Fruit fly (Drosophila melanogaster) whole organism, adult: ENCODE results near the gene CG42637.

Experiments
- CG11617 ChIP-seq: fragments of 200-800 bp; sonication (Bioruptor generic); optimal IDR thresholded peaks from 2 replicates; lab custom pipeline; 2017; ENCODE audit warnings: mild to moderate bottlenecking, missing biosample characterization, missing genetic modification reagents, missing genetic modification characterization
- CG12768 ChIP-seq: fragments of 200-800 bp; sonication (Bioruptor generic); optimal IDR thresholded peaks from 2 replicates; lab custom pipeline; 2017; ENCODE audit warnings: missing biosample characterization, missing genetic modification characterization, mild to moderate bottlenecking, moderate library complexity, missing genetic modification reagents
- CG14711 ChIP-seq: fragments of 200-800 bp; sonication (Bioruptor generic); optimal IDR thresholded peaks from 2 replicates; lab custom pipeline; 2018; ENCODE audit warnings: missing biosample characterization, mild to moderate bottlenecking, missing genetic modification characterization, moderate library complexity
- CG1620 ChIP-seq: fragments of 200-800 bp; sonication (Bioruptor generic); optimal IDR thresholded peaks from 2 replicates; lab custom pipeline; 2016; ENCODE audit warnings: missing biosample characterization, missing genetic modification characterization
- CG33017 ChIP-seq: fragments of 200-800 bp; sonication (Bioruptor generic); optimal IDR thresholded peaks from 2 replicates; lab custom pipeline; 2018; ENCODE audit warnings: missing biosample characterization, mild to moderate bottlenecking, missing genetic modification characterization, moderate library complexity
- CG5204 ChIP-seq: fragments of 200-800 bp; sonication (Bioruptor generic); optimal IDR thresholded peaks from 2 replicates; lab custom pipeline; 2016; ENCODE audit warnings: missing biosample characterization, missing genetic modification characterization
- CG7045 ChIP-seq: fragments of 200-800 bp; sonication (Bioruptor generic); optimal IDR thresholded peaks from 2 replicates; lab custom pipeline; 2017; ENCODE audit warnings: missing biosample characterization, mild to moderate bottlenecking, missing genetic modification characterization
- CG7101 ChIP-seq: fragments of 200-800 bp; sonication (Bioruptor generic); optimal IDR thresholded peaks from 2 replicates; lab custom pipeline; 2018; ENCODE audit warnings: missing biosample characterization, mild to moderate bottlenecking, missing genetic modification characterization, moderate library complexity
- Clk ChIP-seq: fragments of 200-800 bp; sonication (Bioruptor generic); optimal IDR thresholded peaks from 2 replicates; lab custom pipeline; 2017; ENCODE audit warnings: missing biosample characterization, missing genetic modification characterization
- Crg-1 ChIP-seq: fragments of 200-800 bp; sonication (Bioruptor generic); optimal IDR thresholded peaks from 2 replicates; lab custom pipeline; 2016; ENCODE audit warnings: missing biosample characterization, missing genetic modification characterization
- Hr96 ChIP-seq: fragments of 200-800 bp; sonication (Bioruptor generic); optimal IDR thresholded peaks from 2 replicates; lab custom pipeline; 2016; ENCODE audit warnings: missing biosample characterization, missing genetic modification characterization
- Mnt ChIP-seq: fragments of 200-800 bp; sonication (Bioruptor generic); optimal IDR thresholded peaks from 2 replicates; lab custom pipeline; 2016; ENCODE audit warnings: missing biosample characterization, mild to moderate bottlenecking, missing genetic modification characterization
- bab1 ChIP-seq: fragments of 200-800 bp; sonication (Bioruptor generic); optimal IDR thresholded peaks from 3 replicates; lab custom pipeline; 2019; ENCODE audit warnings: missing biosample characterization, mild to moderate bottlenecking, missing genetic modification characterization, moderate library complexity
- cic ChIP-seq: fragments of 200-800 bp; sonication (Bioruptor generic); optimal IDR thresholded peaks from 2 replicates; lab custom pipeline; 2017; ENCODE audit warnings: missing biosample characterization, mild to moderate bottlenecking, missing genetic modification characterization, moderate library complexity
- cnc ChIP-seq, 2 experiments: fragments of >200 bp; optimal IDR thresholded peaks; 2 replicates each; lab custom pipeline; 2017
- kay ChIP-seq: fragments of 200-800 bp; sonication (Bioruptor generic); peaks from one replicate; lab custom pipeline; 2016; ENCODE audit warnings: missing biosample characterization, missing genetic modification characterization, borderline replicate concordance
- ovo ChIP-seq: fragments of 200-800 bp; sonication (Bioruptor generic); optimal IDR thresholded peaks from 2 replicates; lab custom pipeline; 2016; ENCODE audit warnings: missing biosample characterization, missing genetic modification characterization
- pad ChIP-seq: fragments of 200-800 bp; sonication (Bioruptor generic); optimal IDR thresholded peaks from 3 replicates; lab custom pipeline; 2017; ENCODE audit warnings: missing biosample characterization, missing genetic modification characterization, mild to moderate bottlenecking, moderate library complexity, missing genetic modification reagents
- tj ChIP-seq: fragments of 200-800 bp; sonication (Bioruptor generic); optimal IDR thresholded peaks from 3 replicates; lab custom pipeline; 2017; ENCODE audit warnings: missing biosample characterization, mild to moderate bottlenecking, missing genetic modification characterization, moderate library complexity
- toe ChIP-seq: fragments of 200-800 bp; sonication (Bioruptor generic); optimal IDR thresholded peaks from 2 replicates; lab custom pipeline; 2016; ENCODE audit warnings: missing biosample characterization, missing genetic modification characterization

Gene CG42637

DNA sequence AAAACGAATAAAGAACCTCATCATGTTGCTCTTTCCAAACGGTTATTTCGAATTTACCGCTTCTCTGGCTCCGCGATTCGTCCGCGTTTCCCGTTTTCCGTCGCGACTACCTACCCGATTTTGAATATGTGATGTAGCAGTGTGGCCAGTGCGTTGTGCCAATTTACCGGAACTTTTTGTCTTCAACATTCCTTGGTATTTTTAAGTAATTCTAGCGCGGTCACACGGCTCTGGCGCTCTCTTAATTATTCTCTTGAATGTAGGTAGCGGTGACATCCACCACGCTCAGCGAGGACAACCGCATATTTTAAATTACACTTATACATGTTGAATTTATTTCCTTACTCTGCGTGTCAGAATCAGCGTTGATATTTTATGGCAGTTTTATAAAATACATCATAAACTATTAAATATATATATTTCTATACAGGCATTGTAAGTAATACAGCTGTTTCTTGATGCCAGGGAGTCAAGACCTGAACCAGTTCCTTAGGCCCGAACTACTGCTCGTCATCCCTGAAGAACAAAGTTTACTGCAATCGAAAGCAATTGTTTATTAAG lies at the start of gene CG42637, which contains the start of the genes Gyc76C and SREBP:
TSS of gene CG42637 (minus strand) at position 132 of the 561 bp plus-strand sequence.
TSS of gene Gyc76C (minus strand) at position 132 of the 561 bp plus-strand sequence.
TSS of gene SREBP (plus strand) at position 498 of the 561 bp plus-strand sequence.
- TF ChIP-seq CG14711 (tag; lab: Kevin White, UChicago) (no peak), bab1 (GFP tag; lab: Kevin White, UChicago) (peak; percentile 31), tj (peak; percentile 42), kay (GFP tag; lab: Kevin White, UChicago) (peak; percentile 90), ovo (GFP tag; lab: Kevin White, UChicago) (peak; percentile 81)

DNA sequence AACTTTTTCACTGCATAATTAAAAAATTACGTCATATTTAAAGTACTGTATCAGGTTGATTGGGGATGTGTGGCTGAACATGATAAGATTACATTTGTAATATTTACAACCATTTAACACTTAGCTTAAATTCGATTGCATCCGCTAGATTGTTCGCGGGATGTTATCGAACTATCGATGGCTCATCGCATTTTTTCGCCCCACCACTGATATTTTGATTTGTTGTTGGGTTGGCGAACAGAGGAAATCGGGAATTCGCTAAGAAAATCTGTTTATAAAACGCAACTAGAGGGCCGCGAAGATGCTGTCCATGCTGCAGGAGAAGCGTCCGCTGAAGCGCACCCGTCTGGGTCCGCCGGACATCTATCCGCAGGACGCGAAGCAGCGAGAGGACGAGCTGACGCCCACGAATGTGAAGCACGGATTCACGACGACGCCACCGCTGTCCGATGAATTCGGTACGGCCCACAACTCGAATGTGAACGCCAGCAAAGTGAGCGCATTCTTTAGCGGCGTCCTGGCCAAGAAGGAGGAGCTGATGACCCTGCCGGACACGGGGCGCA lies 43.1 kb upstream of the CG42637 start, which contains the start of gene kto:
TSS of gene kto (plus strand) at position 240 of the 563 bp plus-strand sequence.
- TF ChIP-seq bab1 (GFP tag; lab: Kevin White, UChicago) (peak; percentile 35), cic (GFP tag; lab: Kevin White, UChicago) (peak; percentile 3), toe (GFP tag; lab: Kevin White, UChicago) (no peak)

DNA sequence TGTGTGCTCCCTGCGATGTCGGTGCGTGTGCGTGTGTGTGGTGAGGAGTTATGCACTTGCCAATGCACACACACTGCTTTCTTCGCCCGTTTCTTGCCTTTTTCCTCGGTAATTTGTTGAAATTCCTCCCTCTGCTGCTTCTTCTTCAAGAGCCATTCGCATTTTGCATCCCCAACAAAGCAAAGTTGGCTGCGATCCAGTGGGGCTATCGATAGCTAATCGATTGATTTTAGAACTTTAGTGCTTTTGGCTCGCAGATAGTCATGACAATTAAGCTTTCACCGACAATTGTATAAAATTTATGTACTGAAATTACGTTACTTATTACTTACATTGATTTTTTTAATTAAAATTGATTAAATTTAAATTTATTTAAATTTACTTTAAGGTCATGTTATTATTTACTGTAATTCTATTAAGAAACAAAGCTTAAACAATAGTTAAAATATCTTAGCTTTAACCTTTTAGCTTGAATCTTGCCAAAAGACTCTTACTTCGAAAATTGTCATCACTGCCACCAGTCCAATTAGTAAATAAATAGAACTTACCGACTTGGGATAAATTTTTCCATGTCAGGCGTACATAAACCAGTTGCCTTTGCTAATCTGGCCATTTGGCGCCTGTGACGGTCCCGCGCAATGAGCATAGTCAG lies 40.9 kb upstream of the CG42637 start, which contains the start of the genes trc and CG32221:
TSS of gene trc (minus strand) at position 162 of the 652 bp plus-strand sequence.
TSS of gene CG32221 (plus strand) at position 528 of the 652 bp plus-strand sequence.
- no peak for TF ChIP-seq cnc (optimal IDR thresholded peaks at IDR 0.05; lab: Kevin White, UChicago)
- TF ChIP-seq tj: peak; percentile 21
- peak; percentile 41 for TF ChIP-seq CG14711 (tag; lab: Kevin White, UChicago)
- no peak for TF ChIP-seq kay (GFP tag; lab: Kevin White, UChicago)
- TF ChIP-seq toe (GFP tag; lab: Kevin White, UChicago): no peak
- peak; percentile 38 for TF ChIP-seq CG33017 (tag; lab: Kevin White, UChicago)
- TF ChIP-seq Mnt: peak; percentile 63
- no peak for TF ChIP-seq cic (GFP tag; lab: Kevin White, UChicago)
- peak; percentile 66 for TF ChIP-seq bab1 (GFP tag; lab: Kevin White, UChicago)
- TF ChIP-seq CG1620 (GFP tag; lab: Kevin White, UChicago): peak; percentile 61
- no peak for TF ChIP-seq Crg-1
- peak; percentile 75 for TF ChIP-seq CG7101 (tag; lab: Kevin White, UChicago)
- TF ChIP-seq CG11617 (GFP tag; lab: Kevin White, UChicago): peak; percentile 34
- peak; percentile 53 for TF ChIP-seq ovo (GFP tag; lab: Kevin White, UChicago)
- TF ChIP-seq pad: peak; percentile 59

DNA sequence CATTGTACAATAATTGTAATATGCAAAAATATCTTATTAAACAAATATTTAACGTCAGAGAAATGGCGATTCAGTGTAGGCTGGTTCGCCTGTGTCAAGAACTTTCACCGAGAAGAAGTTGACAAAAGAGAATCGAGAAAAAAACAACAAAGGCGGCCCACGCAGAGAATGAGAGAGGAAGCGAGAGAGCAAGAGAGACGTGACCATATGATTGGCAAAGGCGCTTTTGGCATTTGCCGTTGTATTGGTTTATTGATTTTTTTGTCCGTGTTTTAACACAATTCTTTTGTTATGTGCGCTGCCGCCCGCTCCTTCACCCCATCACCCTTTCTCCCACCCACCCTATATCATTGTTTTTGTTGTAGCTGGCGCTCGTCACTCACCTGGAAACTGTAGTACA lies 39.9 kb upstream of the CG42637 start:
- peak; percentile 17 for TF ChIP-seq CG12768 (GFP tag; lab: Kevin White, UChicago)
- TF ChIP-seq ovo (GFP tag; lab: Kevin White, UChicago): no peak
- peak; percentile 10 for TF ChIP-seq bab1 (GFP tag; lab: Kevin White, UChicago)

- no peak for TF ChIP-seq toe (GFP tag; lab: Kevin White, UChicago)
- no peak for TF ChIP-seq Hr96 (GFP tag; lab: Kevin White, UChicago)
- TF ChIP-seq ovo (GFP tag; lab: Kevin White, UChicago): no peak
- no peak for TF ChIP-seq CG7101 (tag; lab: Kevin White, UChicago)
- no peak for TF ChIP-seq CG14711 (tag; lab: Kevin White, UChicago)
- no peak for TF ChIP-seq CG7045 (GFP tag; lab: Kevin White, UChicago)
- no peak for TF ChIP-seq bab1 (GFP tag; lab: Kevin White, UChicago)
- no peak for TF ChIP-seq CG5204
- no peak for TF ChIP-seq cic (GFP tag; lab: Kevin White, UChicago)
- TF ChIP-seq cnc (optimal IDR thresholded peaks at IDR 0.05; lab: Kevin White, UChicago): no peak
- no peak for TF ChIP-seq Crg-1
- TF ChIP-seq CG1620 (GFP tag; lab: Kevin White, UChicago): no peak
- TF ChIP-seq pad: no peak
- TF ChIP-seq tj: no peak
- TF ChIP-seq CG11617 (GFP tag; lab: Kevin White, UChicago): no peak
- no peak for TF ChIP-seq Mnt
- no peak for TF ChIP-seq CG12768 (GFP tag; lab: Kevin White, UChicago)
- no peak for TF ChIP-seq Clk
- TF ChIP-seq kay (GFP tag; lab: Kevin White, UChicago): no peak
Observed at dm6 chr3L:19818701-19819100, 25.3 kb upstream of the CG42637 start.

dm6 chr3L:19817807-19818531 lies 24.6 kb upstream of the CG42637 start, which contains the start of the genes Fibp and Deaf1:
Fibp (minus strand) TSS chr3L:19817967.
Deaf1 (plus strand) TSS chr3L:19818174.
- TF ChIP-seq Clk (peak; percentile 66), CG7045 (GFP tag; lab: Kevin White, UChicago) (peak; percentile 76), toe (GFP tag; lab: Kevin White, UChicago) (peak; percentile 94), Crg-1 (peak; percentile 81), pad (peak; percentile 59), kay (GFP tag; lab: Kevin White, UChicago) (no peak), CG11617 (GFP tag; lab: Kevin White, UChicago) (peak; percentile 85), Mnt (peak; percentile 40), ovo (GFP tag; lab: Kevin White, UChicago) (peak; percentile 76), CG5204 (no peak), CG7101 (tag; lab: Kevin White, UChicago) (peak; percentile 80), cnc (optimal IDR thresholded peaks at IDR 0.05; lab: Kevin White, UChicago) (no peak), Hr96 (GFP tag; lab: Kevin White, UChicago) (peak; percentile 88), CG33017 (tag; lab: Kevin White, UChicago) (peak; percentile 65), CG14711 (tag; lab: Kevin White, UChicago) (peak; percentile 96), bab1 (GFP tag; lab: Kevin White, UChicago) (peak; percentile 79), CG1620 (GFP tag; lab: Kevin White, UChicago) (peak; percentile 87), CG12768 (GFP tag; lab: Kevin White, UChicago) (peak; percentile 74), tj (peak; percentile 43), cic (GFP tag; lab: Kevin White, UChicago) (no peak)
